Worm (Caenorhabditis elegans): ENCODE measurements around the gene angl-1.

The angl-1 gene

ce11 chrV:2673807-2674206 is 20.9 kb downstream of the angl-1 start (continued):
- peak; percentile 14 for TF ChIP-seq nhr-80 (tag; optimal IDR thresholded peaks at IDR 0.05)
- TF ChIP-seq lin-35 (GFP tag; optimal IDR thresholded peaks at IDR 0.05), result peak in 1 of 3 experiments; percentile 4
- no peak for TF ChIP-seq ztf-3 (GFP tag; optimal IDR thresholded peaks at IDR 0.05)
- TF ChIP-seq attf-5 (GFP tag; optimal IDR thresholded peaks at IDR 0.05), result peak; percentile 67
- TF ChIP-seq nhr-120 (GFP tag; IDR thresholded peaks at IDR 0.05), result no peak
- peak; percentile 34 for TF ChIP-seq athp-1 (tag; optimal IDR thresholded peaks at IDR 0.05)
- TF ChIP-seq tlf-1 (GFP tag; optimal IDR thresholded peaks at IDR 0.05), result peak; percentile 23
- TF ChIP-seq hmg-1.2 (GFP tag; IDR thresholded peaks at IDR 0.05), result peak; percentile 67
- TF ChIP-seq mxl-1 (tag; optimal IDR thresholded peaks at IDR 0.05), result no peak
- TF ChIP-seq nhr-179 (tag; optimal IDR thresholded peaks at IDR 0.05), result no peak
- peak; percentile 8 for TF ChIP-seq chd-7 (tag; optimal IDR thresholded peaks at IDR 0.05)
- peak; percentile 29; the same call in 1 of the 2 replicates for TF ChIP-seq ceh-40 (GFP tag; IDR thresholded peaks at IDR 0.05)
- peak; percentile 71 for TF ChIP-seq nfyb-1 (GFP tag; IDR thresholded peaks at IDR 0.05)
- no peak for TF ChIP-seq bed-2 (GFP tag; IDR thresholded peaks at IDR 0.05)
- TF ChIP-seq F33H1.4 (GFP tag; IDR thresholded peaks at IDR 0.05), result no peak
- TF ChIP-seq hlh-26 (GFP tag; conservative IDR thresholded peaks at IDR 0.05), result no peak
- TF ChIP-seq B0035.1 (tag; optimal IDR thresholded peaks at IDR 0.05), result no peak
- TF ChIP-seq F37B4.10 (GFP tag; IDR thresholded peaks at IDR 0.05), result no peak
- peak; percentile 32 for TF ChIP-seq atf-7 (tag; optimal IDR thresholded peaks at IDR 0.05)
- no peak for TF ChIP-seq nfya-1 (tag; optimal IDR thresholded peaks at IDR 0.05; ENCODE audit: borderline replicate concordance, insufficient read depth)
- TF ChIP-seq ztf-28 (GFP tag; IDR thresholded peaks at IDR 0.05), result no peak
- no peak for TF ChIP-seq Y53F4B.3 (GFP tag; IDR thresholded peaks at IDR 0.05)
- peak; percentile 65 for TF ChIP-seq F49E8.2 (tag; optimal IDR thresholded peaks at IDR 0.05; ENCODE audit: insufficient read depth)
- TF ChIP-seq hlh-12 (tag; optimal IDR thresholded peaks at IDR 0.05), result no peak
- TF ChIP-seq zim-3 (tag; optimal IDR thresholded peaks at IDR 0.05), result no peak
- TF ChIP-seq zfh-2 (GFP tag; conservative IDR thresholded peaks at IDR 0.05), result no peak
- no peak for TF ChIP-seq madf-8 (GFP tag; conservative IDR thresholded peaks at IDR 0.05)
- TF ChIP-seq tbx-9 (tag; optimal IDR thresholded peaks at IDR 0.05; ENCODE audit: borderline replicate concordance), result no peak
- no peak for TF ChIP-seq F39B2.1 (GFP tag; IDR thresholded peaks at IDR 0.05)
- TF ChIP-seq Y79H2A.3 (GFP tag; conservative IDR thresholded peaks at IDR 0.05), result 0 out of 2 replicates have a peak, but pooled peaks have one; percentile 13
- no peak for TF ChIP-seq ztf-18 (tag; optimal IDR thresholded peaks at IDR 0.05)
- TF ChIP-seq C17E4.6 (GFP tag; IDR thresholded peaks at IDR 0.05), result no peak
- no peak for TF ChIP-seq ccch-3 (GFP tag; optimal IDR thresholded peaks at IDR 0.05)
- TF ChIP-seq ztf-6 (GFP tag; IDR thresholded peaks at IDR 0.05), result no peak
- no peak for TF ChIP-seq F10E7.11 (tag; optimal IDR thresholded peaks at IDR 0.05)
- TF ChIP-seq mel-28 (tag; optimal IDR thresholded peaks at IDR 0.05; ENCODE audit: borderline replicate concordance), result no peak
- TF ChIP-seq F57A8.1 (GFP tag; optimal IDR thresholded peaks at IDR 0.05), result no peak
- TF ChIP-seq aptf-2 (GFP tag; conservative IDR thresholded peaks at IDR 0.05), result no peak
- peak; percentile 15 for TF ChIP-seq lsy-27 (tag; optimal IDR thresholded peaks at IDR 0.05; ENCODE audit: borderline replicate concordance, insufficient read depth)
- TF ChIP-seq lin-40 (tag; optimal IDR thresholded peaks at IDR 0.05), result peak; percentile 38
- TF ChIP-seq dpl-1 (GFP tag; optimal IDR thresholded peaks at IDR 0.05), result no peak
- TF ChIP-seq sea-2 (GFP tag; IDR thresholded peaks at IDR 0.05), result no peak
- TF ChIP-seq snpc-4 (GFP tag; optimal IDR thresholded peaks at IDR 0.05), result no peak
- peak in 2 of 4 experiments; percentile 4 to 60 for TF ChIP-seq snpc-4 (tag; optimal IDR thresholded peaks at IDR 0.05)
- TF ChIP-seq mcd-1 (GFP tag; IDR thresholded peaks at IDR 0.05), result peak; percentile 85
- TF ChIP-seq K11D2.4 (GFP tag; IDR thresholded peaks at IDR 0.05), result no peak
- TF ChIP-seq ceh-79 (tag; optimal IDR thresholded peaks at IDR 0.05), result no peak
- TF ChIP-seq ZK185.1 (tag; optimal IDR thresholded peaks at IDR 0.05; ENCODE audit: poor library complexity, severe bottlenecking), result no peak
- peak; percentile 55 for TF ChIP-seq nhr-90 (tag; optimal IDR thresholded peaks at IDR 0.05)

Data from whole organism, young adult.